Worm (Caenorhabditis elegans): ENCODE measurements around the gene gtsf-1.

DNA sequence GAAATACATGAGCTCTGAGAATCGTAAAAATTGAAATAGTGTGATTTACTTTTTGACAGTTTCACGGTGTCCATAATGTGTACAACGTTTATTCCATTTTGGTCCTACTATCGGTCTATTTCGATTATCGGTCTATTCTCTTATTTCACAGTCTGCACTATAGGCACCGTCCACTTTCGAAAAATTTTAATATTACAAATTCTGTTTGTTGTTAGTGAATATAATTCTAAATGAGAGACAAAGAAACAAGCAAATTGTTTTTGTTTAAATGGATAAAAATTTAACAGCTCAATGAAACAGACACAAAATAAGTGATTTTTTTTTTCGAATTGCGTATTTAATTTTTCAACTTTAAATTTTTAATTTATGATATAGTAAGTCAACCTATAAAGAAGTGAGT lies 32.6 kb downstream of the gtsf-1 start:
- no peak for TF ChIP-seq med-1 (GFP tag; optimal IDR thresholded peaks at IDR 0.05; ENCODE audit: insufficient read depth)
- no peak for TF ChIP-seq tab-1 (GFP tag; IDR thresholded peaks at IDR 0.05)
